Fruit fly (Drosophila melanogaster) whole organism, prepupa: ENCODE results near the gene CG9706.

ENCODE experiments used
- CG10631 ChIP-seq: fragments of 200-800 bp; sonication (Bioruptor generic); optimal IDR thresholded peaks from 2 replicates; lab custom pipeline; 2016; ENCODE audit warnings: missing biosample characterization, missing genetic modification characterization
- CG11294 ChIP-seq: fragments of 200-800 bp; sonication (Bioruptor generic); IDR thresholded peaks from 2 replicates; pipeline ENCODE4 v1.3.6; 2022; ENCODE audit warnings: missing biosample characterization, missing genetic modification characterization
- CG11762 ChIP-seq: fragments of 200-800 bp; sonication (Bioruptor generic); optimal IDR thresholded peaks from 3 replicates; lab custom pipeline; 2016; ENCODE audit warnings: missing biosample characterization, missing genetic modification characterization; ENCODE audit not compliant: insufficient read depth
- CG15336 ChIP-seq: fragments of 200-800 bp; sonication (Bioruptor generic); IDR thresholded peaks from 2 replicates; pipeline ENCODE4 v1.3.6; 2022; ENCODE audit warnings: missing biosample characterization, missing genetic modification characterization
- CG16779 ChIP-seq: fragments of 200-800 bp; sonication (Bioruptor generic); optimal IDR thresholded peaks from 3 replicates; lab custom pipeline; 2017; ENCODE audit warnings: missing biosample characterization, mild to moderate bottlenecking, missing genetic modification characterization
- CG3032 ChIP-seq: fragments of 200-800 bp; optimal IDR thresholded peaks from 2 replicates; lab custom pipeline; 2019; ENCODE audit warnings: missing biosample characterization, mild to moderate bottlenecking, missing genetic modification characterization, moderate library complexity
- CG31627 ChIP-seq: fragments of 200-800 bp; sonication (Bioruptor generic); optimal IDR thresholded peaks from 3 replicates; lab custom pipeline; 2016; ENCODE audit warnings: missing biosample characterization, missing genetic modification characterization
- CG32006 ChIP-seq: fragments of 200-800 bp; sonication (Bioruptor generic); optimal IDR thresholded peaks from 3 replicates; lab custom pipeline; 2017; ENCODE audit warnings: missing biosample characterization, mild to moderate bottlenecking, missing genetic modification characterization
- CG34406 ChIP-seq: fragments of 200-800 bp; sonication (Bioruptor generic); optimal IDR thresholded peaks from 3 replicates; lab custom pipeline; 2016; ENCODE audit warnings: missing biosample characterization, missing genetic modification characterization
- CG3919 ChIP-seq: fragments of 200-800 bp; sonication (Bioruptor generic); optimal IDR thresholded peaks from 3 replicates; lab custom pipeline; 2016; ENCODE audit warnings: missing biosample characterization, missing genetic modification characterization
- CG4318 ChIP-seq: fragments of 200-800 bp; sonication (Bioruptor generic); optimal IDR thresholded peaks from 3 replicates; lab custom pipeline; 2017; ENCODE audit warnings: missing biosample characterization, mild to moderate bottlenecking, missing genetic modification characterization
- CG6163 ChIP-seq: fragments of 200-800 bp; sonication (Bioruptor generic); IDR thresholded peaks from 3 replicates; pipeline ENCODE4 v1.3.6; 2022; ENCODE audit warnings: missing biosample characterization, missing genetic modification characterization
- CG6276 ChIP-seq: fragments of 200-800 bp; sonication (Bioruptor generic); optimal IDR thresholded peaks from 2 replicates; lab custom pipeline; 2017; ENCODE audit warnings: missing biosample characterization, mild to moderate bottlenecking, missing genetic modification characterization
- CG6808 ChIP-seq: fragments of 200-800 bp; sonication (Bioruptor generic); optimal IDR thresholded peaks from 3 replicates; lab custom pipeline; 2017; ENCODE audit warnings: missing biosample characterization, missing genetic modification characterization, mild to moderate bottlenecking, moderate library complexity, missing genetic modification reagents
- CG7368 ChIP-seq: fragments of 200-800 bp; sonication (Bioruptor generic); optimal IDR thresholded peaks from 3 replicates; lab custom pipeline; 2016; ENCODE audit warnings: missing biosample characterization, missing genetic modification characterization
- CG8119 ChIP-seq: fragments of 200-800 bp; sonication (Bioruptor generic); IDR thresholded peaks from 3 replicates; pipeline ENCODE4 v1.3.6; 2022; ENCODE audit warnings: missing biosample characterization, missing genetic modification characterization
- CG8319 ChIP-seq: fragments of 200-800 bp; sonication (Bioruptor generic); optimal IDR thresholded peaks from 3 replicates; lab custom pipeline; 2016; ENCODE audit warnings: missing biosample characterization, missing genetic modification characterization
- CG8632 ChIP-seq: fragments of 200-800 bp; sonication (Bioruptor generic); optimal IDR thresholded peaks from 3 replicates; lab custom pipeline; 2016; ENCODE audit warnings: missing biosample characterization, missing genetic modification characterization
- CG9139 ChIP-seq: fragments of 200-800 bp; sonication (Bioruptor generic); optimal IDR thresholded peaks from 3 replicates; lab custom pipeline; 2017; ENCODE audit warnings: missing biosample characterization, mild to moderate bottlenecking, missing genetic modification characterization
- Eip75B ChIP-seq: fragments of 200-800 bp; sonication (Bioruptor generic); optimal IDR thresholded peaks from 3 replicates; lab custom pipeline; 2016; ENCODE audit warnings: missing biosample characterization, missing genetic modification characterization
- Eip78C ChIP-seq: fragments of 200-800 bp; sonication (Bioruptor generic); peaks from one replicate; lab custom pipeline; 2016; ENCODE audit warnings: missing biosample characterization, missing genetic modification characterization
- Eip93F ChIP-seq: fragments of 200-800 bp; sonication (Bioruptor generic); optimal IDR thresholded peaks from 2 replicates; lab custom pipeline; 2016; ENCODE audit warnings: missing biosample characterization, mild to moderate bottlenecking, missing genetic modification characterization
- Ets21C ChIP-seq: fragments of 200-800 bp; sonication (Bioruptor generic); optimal IDR thresholded peaks from 3 replicates; lab custom pipeline; 2016; ENCODE audit warnings: missing biosample characterization, missing genetic modification characterization
- Ets96B ChIP-seq: fragments of 200-800 bp; optimal IDR thresholded peaks from 2 replicates; lab custom pipeline; 2019; ENCODE audit warnings: missing biosample characterization, mild to moderate bottlenecking, missing genetic modification characterization, moderate library complexity
- Gug ChIP-seq: fragments of 200-800 bp; sonication (Bioruptor generic); IDR thresholded peaks from 2 replicates; pipeline ENCODE4 v1.3.6; 2022; ENCODE audit warnings: missing biosample characterization, missing genetic modification characterization
- Hr38 ChIP-seq: sonication (Bioruptor generic); optimal IDR thresholded peaks from 2 replicates; lab custom pipeline; 2016; ENCODE audit warnings: missing biosample characterization, missing genetic modification characterization
- Hr39 ChIP-seq: fragments of 200-800 bp; sonication (Bioruptor generic); optimal IDR thresholded peaks from 2 replicates; lab custom pipeline; 2016; ENCODE audit warnings: missing biosample characterization, missing genetic modification characterization
- Hr4 ChIP-seq: fragments of 200-800 bp; sonication (Bioruptor generic); optimal IDR thresholded peaks from 3 replicates; lab custom pipeline; 2016; ENCODE audit warnings: missing biosample characterization, missing genetic modification characterization
- Lpt ChIP-seq: fragments of 200-800 bp; sonication (Bioruptor generic); optimal IDR thresholded peaks from 3 replicates; lab custom pipeline; 2016; ENCODE audit warnings: missing biosample characterization, missing genetic modification characterization
- OdsH ChIP-seq: fragments of 200-800 bp; sonication (Bioruptor generic); optimal IDR thresholded peaks from 3 replicates; lab custom pipeline; 2016; ENCODE audit warnings: missing biosample characterization, missing genetic modification characterization
- Smox ChIP-seq: fragments of 200-800 bp; sonication (Bioruptor generic); optimal IDR thresholded peaks from 3 replicates; lab custom pipeline; 2016; ENCODE audit warnings: missing biosample characterization, missing genetic modification characterization
- Sox102F ChIP-seq: fragments of 200-800 bp; sonication (Bioruptor generic); optimal IDR thresholded peaks from 2 replicates; lab custom pipeline; 2016; ENCODE audit warnings: missing biosample characterization, mild to moderate bottlenecking, missing genetic modification characterization
- achi ChIP-seq: fragments of 200-800 bp; sonication (Bioruptor generic); optimal IDR thresholded peaks from 3 replicates; lab custom pipeline; 2016; ENCODE audit warnings: missing biosample characterization, missing genetic modification characterization
- acj6 ChIP-seq: fragments of 200-800 bp; sonication (Bioruptor generic); optimal IDR thresholded peaks from 3 replicates; lab custom pipeline; 2016; ENCODE audit warnings: missing biosample characterization, missing genetic modification characterization
- dac ChIP-seq: fragments of 200-800 bp; sonication (Bioruptor generic); optimal IDR thresholded peaks from 2 replicates; lab custom pipeline; 2017; ENCODE audit warnings: missing biosample characterization, mild to moderate bottlenecking, missing genetic modification characterization
- dsx ChIP-seq: fragments of 200-800 bp; optimal IDR thresholded peaks from 3 replicates; lab custom pipeline; 2019; ENCODE audit warnings: missing biosample characterization, mild to moderate bottlenecking, missing genetic modification characterization, moderate library complexity; ENCODE audit not compliant: poor library complexity, severe bottlenecking
- fd59A ChIP-seq: fragments of 200-800 bp; sonication (Bioruptor generic); optimal IDR thresholded peaks from 2 replicates; lab custom pipeline; 2017; ENCODE audit warnings: missing biosample characterization, mild to moderate bottlenecking, missing genetic modification characterization, missing genetic modification reagents
- fd85E ChIP-seq: fragments of 200-800 bp; sonication (Bioruptor generic); optimal IDR thresholded peaks from 3 replicates; lab custom pipeline; 2016; ENCODE audit warnings: missing biosample characterization, missing genetic modification characterization
- fkh ChIP-seq: fragments of 200-800 bp; sonication (Bioruptor generic); optimal IDR thresholded peaks from 3 replicates; lab custom pipeline; 2017; ENCODE audit warnings: missing biosample characterization, mild to moderate bottlenecking, missing genetic modification characterization, moderate library complexity
- lz ChIP-seq: fragments of 200-800 bp; sonication (Bioruptor generic); optimal IDR thresholded peaks from 3 replicates; lab custom pipeline; 2016; ENCODE audit warnings: missing biosample characterization, missing genetic modification characterization
- net ChIP-seq: fragments of 200-800 bp; sonication (Bioruptor generic); optimal IDR thresholded peaks from 3 replicates; lab custom pipeline; 2016; ENCODE audit warnings: missing biosample characterization, missing genetic modification characterization
- pdm3 ChIP-seq: fragments of 200-800 bp; sonication (Bioruptor generic); optimal IDR thresholded peaks from 3 replicates; lab custom pipeline; 2016; ENCODE audit warnings: missing biosample characterization, missing genetic modification characterization
- salr ChIP-seq, 2 experiments: fragments of 200-800 bp; sonication (Bioruptor generic); optimal IDR thresholded peaks; 3 replicates each; lab custom pipeline; 2016 to 2018; ENCODE audit warnings: missing biosample characterization in 2 of 2, missing genetic modification characterization in 2 of 2, mild to moderate bottlenecking in 1 of 2
- spab ChIP-seq: fragments of 200-800 bp; sonication (Bioruptor generic); optimal IDR thresholded peaks from 2 replicates; lab custom pipeline; 2017; ENCODE audit warnings: missing biosample characterization, mild to moderate bottlenecking, missing genetic modification characterization, missing genetic modification reagents
- ss ChIP-seq, 2 experiments: fragments of 200-800 bp; sonication (Bioruptor generic); optimal IDR thresholded peaks; 2 replicates in 1 of 2; 3 replicates in 1 of 2; lab custom pipeline; 2017 to 2018; ENCODE audit warnings: mild to moderate bottlenecking in 2 of 2, missing biosample characterization in 2 of 2, missing genetic modification characterization in 2 of 2, moderate library complexity in 1 of 2
- svp ChIP-seq: fragments of 200-800 bp; sonication (Bioruptor generic); peaks from one replicate; lab custom pipeline; 2016; ENCODE audit warnings: missing biosample characterization, missing genetic modification characterization
- topi ChIP-seq: fragments of 200-800 bp; sonication (Bioruptor generic); optimal IDR thresholded peaks from 3 replicates; lab custom pipeline; 2016; ENCODE audit warnings: missing biosample characterization, missing genetic modification characterization
- vri ChIP-seq: fragments of 200-800 bp; sonication (Bioruptor generic); optimal IDR thresholded peaks from 3 replicates; lab custom pipeline; 2016; ENCODE audit warnings: missing biosample characterization, mild to moderate bottlenecking, missing genetic modification characterization

Gene CG9706

dm6 chr3L:16758504-16759109, 24.2 kb upstream of the CG9706 start (continued):
- peak; percentile 68 for TF ChIP-seq CG7368 (GFP tag; lab: Kevin White, UChicago)
- TF ChIP-seq topi = peak; percentile 82
- TF ChIP-seq CG6276 = peak; percentile 77
- TF ChIP-seq CG8632 (GFP tag; lab: Kevin White, UChicago) = peak; percentile 75
- TF ChIP-seq CG11294 (GFP tag; lab: Robert Waterston, UW) = peak; percentile 46
- TF ChIP-seq dac (GFP tag; lab: Kevin White, UChicago) = peak; percentile 65
- peak; percentile 53 for TF ChIP-seq Ets21C (GFP tag; lab: Kevin White, UChicago)
- TF ChIP-seq fkh (GFP tag; lab: Kevin White, UChicago) = no peak
- peak; percentile 17 for TF ChIP-seq Eip93F (GFP tag; lab: Kevin White, UChicago)
- peak; percentile 47 for TF ChIP-seq fd85E
- peak; percentile 74 for TF ChIP-seq fd59A (GFP tag; lab: Kevin White, UChicago)
- TF ChIP-seq CG8319 (GFP tag; lab: Kevin White, UChicago) = peak; percentile 47
- peak; percentile 68 for TF ChIP-seq Hr39 (GFP tag; lab: Kevin White, UChicago)
- peak; percentile 81 for TF ChIP-seq Ets96B (tag; lab: Kevin White, UChicago)
- peak; percentile 76 for TF ChIP-seq CG4318 (GFP tag; lab: Kevin White, UChicago)
- peak; percentile 70 for TF ChIP-seq Gug
- peak; percentile 63 for TF ChIP-seq Sox102F (GFP tag; lab: Kevin White, UChicago)
- TF ChIP-seq Smox (GFP tag; lab: Kevin White, UChicago) = peak; percentile 63
- peak; percentile 73 for TF ChIP-seq acj6 (GFP tag; lab: Kevin White, UChicago)
- peak; percentile 30 for TF ChIP-seq vri (GFP tag; lab: Kevin White, UChicago)
- TF ChIP-seq CG16779 (tag; lab: Kevin White, UChicago) = peak; percentile 70
- TF ChIP-seq OdsH (GFP tag; lab: Kevin White, UChicago) = peak; percentile 82
- peak; percentile 69 for TF ChIP-seq CG34406
- TF ChIP-seq CG6808 (GFP tag; lab: Kevin White, UChicago) = peak; percentile 94
- peak; percentile 63 for TF ChIP-seq net
- TF ChIP-seq Hr38 (GFP tag; lab: Kevin White, UChicago) = no peak
- TF ChIP-seq CG9139 = peak; percentile 89
- peak; percentile 94 for TF ChIP-seq svp (GFP tag; lab: Kevin White, UChicago)
- peak; percentile 74 for TF ChIP-seq CG11762
- TF ChIP-seq CG10631 (GFP tag; lab: Kevin White, UChicago) = peak; percentile 82
- peak; percentile 70 to 71 for TF ChIP-seq salr (GFP tag; optimal IDR thresholded peaks at IDR 0.05; lab: Kevin White, UChicago)
- peak; percentile 86 for TF ChIP-seq CG8119 (GFP tag; lab: Robert Waterston, UW)
- TF ChIP-seq lz (GFP tag; lab: Kevin White, UChicago) = peak; percentile 73
- TF ChIP-seq CG6163 (GFP tag; lab: Robert Waterston, UW) = peak; percentile 93

- TF ChIP-seq CG8119 (GFP tag; lab: Robert Waterston, UW) (peak; percentile 66), acj6 (GFP tag; lab: Kevin White, UChicago) (peak; percentile 15), salr (GFP tag; optimal IDR thresholded peaks at IDR 0.05; lab: Kevin White, UChicago) (peak in 1 of 2 experiments; percentile 1), fd59A (GFP tag; lab: Kevin White, UChicago) (peak; percentile 30), ss (GFP tag; optimal IDR thresholded peaks at IDR 0.05; lab: Kevin White, UChicago) (peak in 1 of 2 experiments; percentile 15), vri (GFP tag; lab: Kevin White, UChicago) (no peak), CG10631 (GFP tag; lab: Kevin White, UChicago) (peak; percentile 31), Eip75B (GFP tag; lab: Kevin White, UChicago) (peak; percentile 13), CG31627 (no peak), Lpt (GFP tag; lab: Kevin White, UChicago) (no peak), CG3919 (GFP tag; lab: Kevin White, UChicago) (peak; percentile 5), topi (no peak), CG6163 (GFP tag; lab: Robert Waterston, UW) (0 out of 3 replicates have a peak, but pooled peaks have one; percentile 11), CG16779 (tag; lab: Kevin White, UChicago) (no peak), CG6808 (GFP tag; lab: Kevin White, UChicago) (peak; percentile 7), dsx (GFP tag; lab: Kevin White, UChicago) (peak; percentile 29), fd85E (no peak), achi (GFP tag; lab: Kevin White, UChicago) (peak; percentile 47), spab (peak; percentile 27), Hr4 (GFP tag; lab: Kevin White, UChicago) (peak; percentile 49), Eip78C (GFP tag; lab: Kevin White, UChicago) (peak; percentile 88), CG6276 (peak; percentile 14), CG15336 (GFP tag; lab: Robert Waterston, UW) (peak; percentile 55), svp (GFP tag; lab: Kevin White, UChicago) (peak; percentile 32), CG3032 (peak; percentile 56), pdm3 (GFP tag; lab: Kevin White, UChicago) (peak; percentile 10), lz (GFP tag; lab: Kevin White, UChicago) (no peak), CG4318 (GFP tag; lab: Kevin White, UChicago) (peak; percentile 11), CG32006 (GFP tag; lab: Kevin White, UChicago) (peak; percentile 67)
Observed at dm6 chr3L:16759483-16759882, 23.3 kb upstream of the CG9706 start.
